Fruit fly (Drosophila melanogaster) whole organism, adult: ENCODE results near the gene Csas.
A peak's percentile ranks its signal among the peaks of the same experiment; 100 is the strongest.

Experiments
- Crg-1 ChIP-seq: fragments of 200-800 bp; sonication (Bioruptor generic); optimal IDR thresholded peaks from 2 replicates; lab custom pipeline; 2016; ENCODE audit warnings: missing biosample characterization, missing genetic modification characterization
- bab1 ChIP-seq: fragments of 200-800 bp; sonication (Bioruptor generic); optimal IDR thresholded peaks from 3 replicates; lab custom pipeline; 2019; ENCODE audit warnings: missing biosample characterization, mild to moderate bottlenecking, missing genetic modification characterization, moderate library complexity
- kay ChIP-seq: fragments of 200-800 bp; sonication (Bioruptor generic); peaks from one replicate; lab custom pipeline; 2016; ENCODE audit warnings: missing biosample characterization, missing genetic modification characterization, borderline replicate concordance
- toe ChIP-seq: fragments of 200-800 bp; sonication (Bioruptor generic); optimal IDR thresholded peaks from 2 replicates; lab custom pipeline; 2016; ENCODE audit warnings: missing biosample characterization, missing genetic modification characterization

- peak; percentile 40 for TF ChIP-seq kay
- TF ChIP-seq toe (GFP tag; lab: Kevin White, UChicago) = no peak
- TF ChIP-seq bab1 = no peak
- no peak for TF ChIP-seq Crg-1
Measured at dm6 chr3L:19994015-19994414, 5.2 kb upstream of the Csas start.
